Worm (Caenorhabditis elegans) whole organism, late embryonic: ENCODE results near the gene F11C7.2.

Source experiments
- C08G9.2 ChIP-seq: sonication (generic microtip); optimal IDR thresholded peaks from 2 replicates; lab custom pipeline; 2016; ENCODE audit warnings: mild to moderate bottlenecking, missing genetic modification characterization, moderate library complexity, missing compliant biosample characterization
- C38D4.7 ChIP-seq: fragments of 200-800 bp; sonication (Bioruptor generic); optimal IDR thresholded peaks from 2 replicates; lab custom pipeline; 2018; ENCODE audit warnings: mild to moderate bottlenecking, missing genetic modification characterization, moderate library complexity, missing compliant biosample characterization
- F13H6.1 ChIP-seq: sonication (generic microtip); optimal IDR thresholded peaks from 2 replicates; lab custom pipeline; 2016; ENCODE audit warnings: missing genetic modification characterization, missing compliant biosample characterization
- K02D7.2 ChIP-seq: sonication (generic microtip); optimal IDR thresholded peaks from 2 replicates; lab custom pipeline; 2017; ENCODE audit warnings: mild to moderate bottlenecking, missing genetic modification characterization, missing compliant biosample characterization
- K09A11.1 ChIP-seq: sonication (generic microtip); optimal IDR thresholded peaks from 2 replicates; lab custom pipeline; 2017; ENCODE audit warnings: antibody characterized with exemption, mild to moderate bottlenecking, missing genetic modification characterization, missing compliant biosample characterization; ENCODE audit not compliant: insufficient read depth
- ama-1 ChIP-seq: fragments of 150-350 bp; optimal IDR thresholded peaks from 2 replicates; lab custom pipeline; 2014
- ceh-2 ChIP-seq: sonication (generic microtip); optimal IDR thresholded peaks from 2 replicates; lab custom pipeline; 2016; ENCODE audit warnings: missing genotype, missing genetic modification characterization, missing compliant biosample characterization
- ceh-24 ChIP-seq: sonication (generic microtip); optimal IDR thresholded peaks from 2 replicates; lab custom pipeline; 2016; ENCODE audit warnings: mild to moderate bottlenecking, missing genetic modification characterization, missing compliant biosample characterization
- ceh-30 ChIP-seq: fragments of 150-350 bp; optimal IDR thresholded peaks from 2 replicates; lab custom pipeline; 2014; ENCODE audit warnings: missing biosample characterization, missing genetic modification characterization
- ceh-34 ChIP-seq: sonication (generic microtip); optimal IDR thresholded peaks from 2 replicates; lab custom pipeline; 2016; ENCODE audit warnings: mild to moderate bottlenecking, missing genetic modification characterization, missing compliant biosample characterization
- ceh-48 ChIP-seq: sonication (generic microtip); optimal IDR thresholded peaks from 2 replicates; lab custom pipeline; 2016; ENCODE audit warnings: missing genetic modification characterization, inconsistent platforms, missing compliant biosample characterization
- ceh-9 ChIP-seq: sonication (generic microtip); optimal IDR thresholded peaks from 2 replicates; lab custom pipeline; 2016; ENCODE audit warnings: mild to moderate bottlenecking, missing genetic modification characterization, inconsistent platforms, missing compliant biosample characterization
- dmd-4 ChIP-seq: sonication (generic microtip); optimal IDR thresholded peaks from 2 replicates; lab custom pipeline; 2016; ENCODE audit warnings: borderline replicate concordance, missing genetic modification characterization, missing compliant biosample characterization
- dve-1 ChIP-seq: sonication (generic microtip); optimal IDR thresholded peaks from 2 replicates; lab custom pipeline; 2017; ENCODE audit warnings: antibody characterized with exemption, mild to moderate bottlenecking, missing genetic modification characterization, missing compliant biosample characterization
- elt-2 ChIP-seq: sonication (generic microtip); optimal IDR thresholded peaks from 2 replicates; lab custom pipeline; 2016; ENCODE audit warnings: missing genetic modification reagents, missing genetic modification characterization, missing compliant biosample characterization
- elt-4 ChIP-seq: sonication (generic microtip); optimal IDR thresholded peaks from 2 replicates; lab custom pipeline; 2016; ENCODE audit warnings: missing genetic modification characterization, missing compliant biosample characterization
- ets-4 ChIP-seq: sonication (generic microtip); optimal IDR thresholded peaks from 2 replicates; lab custom pipeline; 2016; ENCODE audit warnings: missing genetic modification characterization, missing compliant biosample characterization
- fkh-10 ChIP-seq: fragments of 150-350 bp; optimal IDR thresholded peaks from 2 replicates; lab custom pipeline; 2014; ENCODE audit warnings: missing biosample characterization, missing genetic modification reagents, missing genetic modification characterization
- gmeb-2 ChIP-seq: sonication (generic microtip); optimal IDR thresholded peaks from 2 replicates; lab custom pipeline; 2016; ENCODE audit warnings: missing genetic modification characterization, inconsistent platforms, missing compliant biosample characterization
- hlh-6 ChIP-seq: sonication (generic microtip); optimal IDR thresholded peaks from 2 replicates; lab custom pipeline; 2016; ENCODE audit warnings: missing genotype, missing genetic modification characterization, missing compliant biosample characterization
- lim-6 ChIP-seq: sonication (generic microtip); optimal IDR thresholded peaks from 2 replicates; lab custom pipeline; 2016; ENCODE audit warnings: missing genetic modification characterization, missing compliant biosample characterization
- mec-3 ChIP-seq: sonication (generic microtip); optimal IDR thresholded peaks from 2 replicates; lab custom pipeline; 2016; ENCODE audit warnings: borderline replicate concordance, missing genetic modification characterization, missing compliant biosample characterization
- nfya-1 ChIP-seq: sonication (generic microtip); optimal IDR thresholded peaks from 2 replicates; lab custom pipeline; 2017; ENCODE audit warnings: missing genetic modification characterization, mild to moderate bottlenecking, missing compliant biosample characterization, antibody characterized with exemption, moderate library complexity
- nhr-232 ChIP-seq: sonication (generic microtip); optimal IDR thresholded peaks from 2 replicates; lab custom pipeline; 2016; ENCODE audit warnings: missing genetic modification characterization, missing compliant biosample characterization
- npax-4 ChIP-seq: sonication (generic microtip); optimal IDR thresholded peaks from 2 replicates; lab custom pipeline; 2016; ENCODE audit warnings: missing genetic modification characterization, missing compliant biosample characterization
- ref-2 ChIP-seq: sonication (generic microtip); optimal IDR thresholded peaks from 2 replicates; lab custom pipeline; 2016; ENCODE audit warnings: missing genetic modification characterization, missing compliant biosample characterization
- rnt-1 ChIP-seq: sonication (generic microtip); optimal IDR thresholded peaks from 2 replicates; lab custom pipeline; 2016; ENCODE audit warnings: missing genetic modification characterization, missing compliant biosample characterization
- sox-2 ChIP-seq: fragments of 200-800 bp; sonication (Bioruptor generic); IDR thresholded peaks from 2 replicates; pipeline ENCODE4 v1.3.6; 2022; ENCODE audit warnings: missing genetic modification reagents, missing genetic modification characterization, missing compliant biosample characterization
- sox-4 ChIP-seq: sonication (generic microtip); optimal IDR thresholded peaks from 2 replicates; lab custom pipeline; 2017; ENCODE audit warnings: mild to moderate bottlenecking, missing genetic modification characterization, inconsistent platforms, missing compliant biosample characterization
- syd-9 ChIP-seq: sonication (generic microtip); optimal IDR thresholded peaks from 2 replicates; lab custom pipeline; 2016; ENCODE audit warnings: mild to moderate bottlenecking, missing genetic modification characterization, moderate library complexity, missing compliant biosample characterization
- tbx-2 ChIP-seq: sonication (generic microtip); optimal IDR thresholded peaks from 2 replicates; lab custom pipeline; 2016; ENCODE audit warnings: missing genetic modification characterization, missing compliant biosample characterization
- unc-42 ChIP-seq: sonication (generic microtip); optimal IDR thresholded peaks from 2 replicates; lab custom pipeline; 2016; ENCODE audit warnings: missing genotype, missing genetic modification characterization, missing compliant biosample characterization
- unc-86 ChIP-seq: sonication (generic microtip); optimal IDR thresholded peaks from 2 replicates; lab custom pipeline; 2016; ENCODE audit warnings: missing genetic modification characterization, missing compliant biosample characterization

The F11C7.2 gene

ce11 chrX:17379675-17380074 is 16.9 kb upstream of the F11C7.2 start, which contains the start of gene F10D7.10:
F10D7.10 (minus strand) TSS chrX:17379775.
- TF ChIP-seq nhr-232 (tag; lab: Kevin White, UChicago), result no peak
- no peak for TF ChIP-seq ama-1
- TF ChIP-seq fkh-10 (GFP tag; lab: Kevin White, UChicago), result no peak
- no peak for TF ChIP-seq dmd-4
- TF ChIP-seq unc-86 (tag; lab: Kevin White, UChicago), result no peak
- no peak for TF ChIP-seq elt-4 (tag; lab: Kevin White, UChicago)
- no peak for TF ChIP-seq unc-42 (tag; lab: Kevin White, UChicago)
- TF ChIP-seq C38D4.7 (GFP tag; lab: Kevin White, UChicago), result no peak
- no peak for TF ChIP-seq gmeb-2 (tag; lab: Kevin White, UChicago)
- no peak for TF ChIP-seq ceh-48 (tag; lab: Kevin White, UChicago)
- TF ChIP-seq mec-3 (tag; lab: Kevin White, UChicago), result no peak
- TF ChIP-seq ceh-30 (tag; lab: Kevin White, UChicago), result no peak
- no peak for TF ChIP-seq sox-2 (GFP tag; lab: Robert Waterston, UW)
- TF ChIP-seq ceh-9 (tag; lab: Kevin White, UChicago), result no peak
- no peak for TF ChIP-seq ref-2 (tag; lab: Kevin White, UChicago)

- TF ChIP-seq dve-1 (tag; lab: Kevin White, UChicago), result no peak
- TF ChIP-seq F13H6.1 (tag; lab: Kevin White, UChicago), result no peak
- no peak for TF ChIP-seq ceh-48 (tag; lab: Kevin White, UChicago)
- no peak for TF ChIP-seq npax-4 (tag; lab: Kevin White, UChicago)
- no peak for TF ChIP-seq ceh-2 (tag; lab: Kevin White, UChicago)
- TF ChIP-seq ceh-34 (tag; lab: Kevin White, UChicago), result no peak
- TF ChIP-seq sox-2 (GFP tag; lab: Robert Waterston, UW), result no peak
- no peak for TF ChIP-seq tbx-2 (tag; lab: Kevin White, UChicago)
- no peak for TF ChIP-seq K02D7.2 (tag; lab: Kevin White, UChicago)
- TF ChIP-seq syd-9 (tag; lab: Kevin White, UChicago), result no peak
- TF ChIP-seq ets-4, result no peak
- no peak for TF ChIP-seq hlh-6
- no peak for TF ChIP-seq elt-2 (tag; lab: Kevin White, UChicago)
- no peak for TF ChIP-seq ceh-24 (tag; lab: Kevin White, UChicago)
These were observed 14.6 kb upstream of the F11C7.2 start, which contains the start of gene F10D7.4 for ce11 chrX:17381975-17382374. F10D7.4 (minus strand) TSS chrX:17382075.

ce11 chrX:17384343-17384742 is 12.3 kb upstream of the F11C7.2 start:
- TF ChIP-seq gmeb-2 (tag; lab: Kevin White, UChicago) (no peak), C08G9.2 (tag; lab: Kevin White, UChicago) (no peak)

- TF ChIP-seq lim-6 (tag; lab: Kevin White, UChicago) (no peak), sox-4 (tag; lab: Kevin White, UChicago) (no peak)
These were observed 11.5 kb upstream of the F11C7.2 start for ce11 chrX:17385102-17385501.

ce11 chrX:17386130-17386529 is 10.5 kb upstream of the F11C7.2 start:
- no peak for TF ChIP-seq dve-1 (tag; lab: Kevin White, UChicago)
- no peak for TF ChIP-seq tbx-2 (tag; lab: Kevin White, UChicago)
- TF ChIP-seq nfya-1, result no peak
- TF ChIP-seq K09A11.1, result no peak
- TF ChIP-seq sox-2 (GFP tag; lab: Robert Waterston, UW), result no peak
- TF ChIP-seq gmeb-2 (tag; lab: Kevin White, UChicago), result no peak
- no peak for TF ChIP-seq F13H6.1 (tag; lab: Kevin White, UChicago)
- no peak for TF ChIP-seq rnt-1 (tag; lab: Kevin White, UChicago)
- no peak for TF ChIP-seq ceh-24 (tag; lab: Kevin White, UChicago)
